Worm (Caenorhabditis elegans): ENCODE measurements around the gene C13F10.1.

DNA sequence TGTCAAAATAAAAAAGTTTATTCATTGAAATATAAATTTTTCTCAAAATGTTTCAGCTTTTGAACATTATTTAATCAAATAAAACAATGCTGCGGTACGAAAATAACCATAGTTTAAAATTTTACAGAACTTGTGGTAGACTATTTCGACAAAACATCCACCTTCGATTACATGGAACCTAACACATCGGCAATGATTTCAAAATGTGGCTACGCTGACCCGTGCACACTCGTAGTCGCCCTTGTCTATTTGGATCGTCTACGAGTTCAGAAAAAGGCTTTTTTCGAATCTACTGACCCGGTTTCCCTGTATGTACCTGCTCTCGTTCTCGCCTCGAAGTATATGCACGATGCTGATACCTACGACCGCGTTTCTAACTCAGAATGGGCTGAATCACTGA lies 26.8 kb upstream of the C13F10.1 start:
- TF ChIP-seq lsy-2 (tag; optimal IDR thresholded peaks at IDR 0.05) (no peak), unc-62 (GFP tag; optimal IDR thresholded peaks at IDR 0.05) (no peak), nhr-76 (tag; optimal IDR thresholded peaks at IDR 0.05) (no peak), pha-4 (tag; optimal IDR thresholded peaks at IDR 0.05) (no peak), elt-3 (tag; optimal IDR thresholded peaks at IDR 0.05) (no peak), nhr-12 (tag; optimal IDR thresholded peaks at IDR 0.05) (no peak), ztf-11 (tag; optimal IDR thresholded peaks at IDR 0.05) (no peak), cnd-1 (tag; optimal IDR thresholded peaks at IDR 0.05) (no peak), lin-32 (GFP tag; optimal IDR thresholded peaks at IDR 0.05) (no peak), bed-3 (GFP tag; optimal IDR thresholded peaks at IDR 0.05) (no peak), nhr-237 (tag; optimal IDR thresholded peaks at IDR 0.05) (no peak), nhr-28 (tag; optimal IDR thresholded peaks at IDR 0.05) (no peak)
